Worm (Caenorhabditis elegans) whole organism, L2 larva: ENCODE data around the gene cht-1.

Experiments used
- ZK546.5 ChIP-seq: sonication (generic microtip); optimal IDR thresholded peaks from 2 replicates; lab custom pipeline; 2017; ENCODE audit warnings: missing biosample characterization, missing genetic modification characterization
- lin-39 ChIP-seq: fragments of 150-350 bp; optimal IDR thresholded peaks from 2 replicates; lab custom pipeline; 2014; ENCODE audit warnings: missing biosample characterization, missing genetic modification reagents, missing genetic modification characterization
- skn-1 ChIP-seq: sonication (generic microtip); optimal IDR thresholded peaks from 2 replicates; lab custom pipeline; 2017; ENCODE audit warnings: missing biosample characterization, missing genetic modification characterization
- snpc-4 ChIP-seq: fragments of 150-350 bp; optimal IDR thresholded peaks from 2 replicates; lab custom pipeline; 2014; ENCODE audit warnings: missing biosample characterization, missing genetic modification characterization
- unc-39 ChIP-seq: fragments of 150-350 bp; optimal IDR thresholded peaks from 2 replicates; lab custom pipeline; 2014; ENCODE audit warnings: missing biosample characterization, missing genetic modification characterization
- zag-1 ChIP-seq: fragments of 150-350 bp; optimal IDR thresholded peaks from 2 replicates; lab custom pipeline; 2014; ENCODE audit warnings: missing biosample characterization, missing genetic modification characterization

- TF ChIP-seq ZK546.5 (tag; lab: Kevin White, UChicago) (no peak), snpc-4 (tag; lab: Kevin White, UChicago) (no peak), skn-1 (tag; lab: Kevin White, UChicago) (no peak), zag-1 (no peak), unc-39 (tag; lab: Kevin White, UChicago) (no peak), lin-39 (tag; lab: Kevin White, UChicago) (no peak)
Observed at ce11 chrX:3430020-3430419, 30.2 kb upstream of the cht-1 start, which contains the start of gene ZK813.4.
